Comparison of ENCODE assay signal across 1 fruit fly cellular context in the genomic region with DNA sequence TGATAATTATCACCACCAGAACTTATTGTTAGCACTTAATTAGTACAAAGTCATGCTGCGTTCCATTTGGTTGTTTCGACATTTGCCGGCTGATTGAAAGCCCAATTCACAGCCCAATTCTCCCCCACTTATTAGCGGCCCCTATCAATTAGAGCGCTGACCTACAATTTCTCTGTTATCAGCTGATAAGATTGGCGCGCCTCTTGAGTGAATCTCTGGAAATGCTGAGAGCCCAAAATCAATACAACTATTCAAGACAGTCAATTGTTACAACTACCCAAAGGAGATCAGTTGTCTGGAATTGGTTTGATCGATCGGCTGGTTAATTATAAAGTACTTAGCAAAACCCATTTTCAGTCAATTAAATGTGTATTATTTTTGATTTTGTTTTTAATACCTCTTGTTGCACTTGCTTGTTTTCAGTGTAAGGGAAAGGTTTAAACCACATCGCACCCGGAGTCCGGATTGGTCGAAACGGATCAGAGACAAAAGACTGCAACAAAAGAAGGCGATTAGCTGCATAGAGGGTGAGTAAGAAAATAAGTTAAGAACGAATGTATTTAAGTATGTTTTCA.
TF ChIP-seq lines count a peak whose summit lies in the region.

No protein-coding gene starts in this region.

TF ChIP-seq in whole organism, embryonic, 481 proteins besides CTCF, POLR2A, EP300 and RAD21 (continued from another document):
- TF ChIP-seq Hr78 (GFP tag; optimal IDR thresholded peaks at IDR 0.05; lab: Kevin White, UChicago) (no peak), maf-S (GFP tag; optimal IDR thresholded peaks at IDR 0.05; lab: Kevin White, UChicago) (no peak), D19B (GFP tag; optimal IDR thresholded peaks at IDR 0.05; lab: Kevin White, UChicago) (peak; percentile 16), Jarid2 (GFP tag; optimal IDR thresholded peaks at IDR 0.05; lab: Kevin White, UChicago) (no peak), sens (GFP tag; lab: Kevin White, UChicago) (peak; percentile 73), PHDP (tag; optimal IDR thresholded peaks at IDR 0.05; lab: Kevin White, UChicago) (no peak), kay (GFP tag; optimal IDR thresholded peaks at IDR 0.05; lab: Kevin White, UChicago) (no peak), sug (tag; optimal IDR thresholded peaks at IDR 0.05; lab: Kevin White, UChicago) (peak; percentile 65), B-H2 (GFP tag; optimal IDR thresholded peaks at IDR 0.05; lab: Kevin White, UChicago) (no peak), Atf-2 (GFP tag; optimal IDR thresholded peaks at IDR 0.05; lab: Kevin White, UChicago) (no peak), sens-2 (GFP tag; IDR thresholded peaks at IDR 0.05; lab: Robert Waterston, UW) (0 out of 2 replicates have a peak, but pooled peaks have one; percentile 30), inv (GFP tag; IDR thresholded peaks at IDR 0.05; lab: Robert Waterston, UW; ENCODE audit: partially characterized antibody) (no peak), pnt (GFP tag; optimal IDR thresholded peaks at IDR 0.05; lab: Kevin White, UChicago) (no peak), MESR4 (GFP tag; optimal IDR thresholded peaks at IDR 0.05; lab: Kevin White, UChicago) (no peak), gfzf (GFP tag; optimal IDR thresholded peaks at IDR 0.05; lab: Kevin White, UChicago) (no peak), CG6791 (GFP tag; IDR thresholded peaks at IDR 0.05; lab: Robert Waterston, UW; ENCODE audit: partially characterized antibody) (no peak), CG10431 (GFP tag; optimal IDR thresholded peaks at IDR 0.05; lab: Kevin White, UChicago) (no peak), disco-r (GFP tag; optimal IDR thresholded peaks at IDR 0.05; lab: Kevin White, UChicago) (no peak), twi (tag; optimal IDR thresholded peaks at IDR 0.05; lab: Kevin White, UChicago) (no peak), nau (GFP tag; optimal IDR thresholded peaks at IDR 0.05; lab: Kevin White, UChicago) (no peak), CG1233 (GFP tag; optimal IDR thresholded peaks at IDR 0.05; lab: Kevin White, UChicago) (no peak), salm (tag; optimal IDR thresholded peaks at IDR 0.05; lab: Kevin White, UChicago) (no peak), CG4282 (GFP tag; optimal IDR thresholded peaks at IDR 0.05; lab: Kevin White, UChicago) (no peak), E2f2 (GFP tag; IDR thresholded peaks at IDR 0.05; lab: Robert Waterston, UW) (no peak), dmrt11E (tag; optimal IDR thresholded peaks at IDR 0.05; lab: Kevin White, UChicago) (no peak), ara (GFP tag; IDR thresholded peaks at IDR 0.05; lab: Robert Waterston, UW) (no peak), gsb (GFP tag; IDR thresholded peaks at IDR 0.05; lab: Robert Waterston, UW) (no peak), lola (GFP tag; optimal IDR thresholded peaks at IDR 0.05; lab: Kevin White, UChicago) (no peak), sc (optimal IDR thresholded peaks at IDR 0.05; lab: Kevin White, UChicago) (no peak), sc (GFP tag; optimal IDR thresholded peaks at IDR 0.05; lab: Kevin White, UChicago) (no peak), CG17186 (GFP tag; optimal IDR thresholded peaks at IDR 0.05; lab: Kevin White, UChicago) (no peak), CG2678 (tag; optimal IDR thresholded peaks at IDR 0.05; lab: Kevin White, UChicago) (no peak), sr (GFP tag; IDR thresholded peaks at IDR 0.05; lab: Robert Waterston, UW) (no peak), kah (GFP tag; optimal IDR thresholded peaks at IDR 0.05; lab: Kevin White, UChicago) (no peak), CG13424 (tag; optimal IDR thresholded peaks at IDR 0.05; lab: Kevin White, UChicago) (no peak), Opbp (GFP tag; IDR thresholded peaks at IDR 0.05; lab: Robert Waterston, UW; ENCODE audit: partially characterized antibody) (no peak), CG10979 (tag; optimal IDR thresholded peaks at IDR 0.05; lab: Kevin White, UChicago) (no peak), chm (GFP tag; IDR thresholded peaks at IDR 0.05; lab: Robert Waterston, UW) (0 out of 2 replicates have a peak, but pooled peaks have one; percentile 7), exex (tag; optimal IDR thresholded peaks at IDR 0.05; lab: Kevin White, UChicago) (peak; percentile 96), CG31365 (tag; optimal IDR thresholded peaks at IDR 0.05; lab: Kevin White, UChicago) (no peak), CG4820 (GFP tag; optimal IDR thresholded peaks at IDR 0.05; lab: Kevin White, UChicago) (no peak), CG8290 (GFP tag; optimal IDR thresholded peaks at IDR 0.05; lab: Kevin White, UChicago) (no peak), CG8290 (tag; optimal IDR thresholded peaks at IDR 0.05; lab: Kevin White, UChicago) (no peak), CG6272 (GFP tag; IDR thresholded peaks at IDR 0.05; lab: Robert Waterston, UW) (no peak), tin (GFP tag; optimal IDR thresholded peaks at IDR 0.05; lab: Kevin White, UChicago) (no peak), eve (GFP tag; optimal IDR thresholded peaks at IDR 0.05; lab: Kevin White, UChicago) (peak in 1 of 2 experiments; percentile 64), CG11085 (GFP tag; IDR thresholded peaks at IDR 0.05; lab: Robert Waterston, UW) (no peak), HmgZ (tag; optimal IDR thresholded peaks at IDR 0.05; lab: Kevin White, UChicago) (peak; percentile 19), CG5953 (GFP tag; IDR thresholded peaks at IDR 0.05; lab: Robert Waterston, UW) (no peak), mirr (GFP tag; optimal IDR thresholded peaks at IDR 0.05; lab: Kevin White, UChicago) (peak; percentile 83), gt (GFP tag; IDR thresholded peaks at IDR 0.05; lab: Robert Waterston, UW) (no peak), z (GFP tag; IDR thresholded peaks at IDR 0.05; lab: Robert Waterston, UW) (peak; percentile 70; the same call in 1 of the 3 replicates), CG16815 (GFP tag; optimal IDR thresholded peaks at IDR 0.05; lab: Kevin White, UChicago) (no peak), unpg (GFP tag; optimal IDR thresholded peaks at IDR 0.05; lab: Kevin White, UChicago) (no peak), HmgD (GFP tag; optimal IDR thresholded peaks at IDR 0.05; lab: Kevin White, UChicago) (no peak), jumu (GFP tag; optimal IDR thresholded peaks at IDR 0.05; lab: Kevin White, UChicago) (no peak), pb (GFP tag; optimal IDR thresholded peaks at IDR 0.05; lab: Kevin White, UChicago) (no peak), CG13624 (GFP tag; optimal IDR thresholded peaks at IDR 0.05; lab: Kevin White, UChicago) (no peak), bbx (GFP tag; IDR thresholded peaks at IDR 0.05; lab: Robert Waterston, UW; ENCODE audit: partially characterized antibody) (no peak), CG4707 (GFP tag; optimal IDR thresholded peaks at IDR 0.05; lab: Kevin White, UChicago) (no peak), ab (GFP tag; optimal IDR thresholded peaks at IDR 0.05; lab: Kevin White, UChicago) (no peak), sd (tag; optimal IDR thresholded peaks at IDR 0.05; lab: Kevin White, UChicago) (peak; percentile 61), ro (GFP tag; IDR thresholded peaks at IDR 0.05; lab: Robert Waterston, UW) (no peak), gro (GFP tag; optimal IDR thresholded peaks at IDR 0.05; lab: Kevin White, UChicago) (peak; percentile 23), Atf3 (GFP tag; optimal IDR thresholded peaks at IDR 0.05; lab: Kevin White, UChicago) (no peak), Hmx (GFP tag; optimal IDR thresholded peaks at IDR 0.05; lab: Kevin White, UChicago) (no peak), jing (GFP tag; optimal IDR thresholded peaks at IDR 0.05; lab: Kevin White, UChicago) (no peak), sna (GFP tag; IDR thresholded peaks at IDR 0.05; lab: Robert Waterston, UW; ENCODE audit: partially characterized antibody) (no peak), tx (GFP tag; optimal IDR thresholded peaks at IDR 0.05; lab: Kevin White, UChicago) (no peak), stwl (tag; optimal IDR thresholded peaks at IDR 0.05; lab: Kevin White, UChicago) (no peak), NFAT (GFP tag; IDR thresholded peaks at IDR 0.05; lab: Robert Waterston, UW) (no peak), dpn (GFP tag; optimal IDR thresholded peaks at IDR 0.05; lab: Kevin White, UChicago) (no peak), aop (GFP tag; IDR thresholded peaks at IDR 0.05; lab: Robert Waterston, UW) (no peak), fd64A (GFP tag; optimal IDR thresholded peaks at IDR 0.05; lab: Kevin White, UChicago) (no peak), CG12391 (tag; optimal IDR thresholded peaks at IDR 0.05; lab: Kevin White, UChicago) (no peak), Lim3 (GFP tag; IDR thresholded peaks at IDR 0.05; lab: Robert Waterston, UW) (peak; percentile 29; the same call in 1 of the 2 replicates), ken (GFP tag; IDR thresholded peaks at IDR 0.05; lab: Robert Waterston, UW) (no peak), en (GFP tag; optimal IDR thresholded peaks at IDR 0.05; lab: Kevin White, UChicago) (no peak), YL-1 (GFP tag; optimal IDR thresholded peaks at IDR 0.05; lab: Kevin White, UChicago) (no peak), caup (GFP tag; optimal IDR thresholded peaks at IDR 0.05; lab: Kevin White, UChicago; ENCODE audit: severe bottlenecking) (no peak), lbe (GFP tag; optimal IDR thresholded peaks at IDR 0.05; lab: Kevin White, UChicago) (no peak), ATbp (GFP tag; optimal IDR thresholded peaks at IDR 0.05; lab: Kevin White, UChicago) (no peak), pfk (GFP tag; optimal IDR thresholded peaks at IDR 0.05; lab: Kevin White, UChicago) (no peak), Med (GFP tag; lab: Kevin White, UChicago) (peak; percentile 52), CG9215 (GFP tag; IDR thresholded peaks at IDR 0.05; lab: Robert Waterston, UW) (no peak), Ets65A (GFP tag; lab: Kevin White, UChicago) (no peak), Taf1 (GFP tag; IDR thresholded peaks at IDR 0.05; lab: Robert Waterston, UW) (no peak), dmrt99B (tag; optimal IDR thresholded peaks at IDR 0.05; lab: Kevin White, UChicago) (no peak), pum (GFP tag; optimal IDR thresholded peaks at IDR 0.05; lab: Kevin White, UChicago) (no peak), psq (GFP tag; optimal IDR thresholded peaks at IDR 0.05; lab: Kevin White, UChicago) (no peak), cg (GFP tag; optimal IDR thresholded peaks at IDR 0.05; lab: Kevin White, UChicago) (no peak), wdn (GFP tag; IDR thresholded peaks at IDR 0.05; lab: Robert Waterston, UW) (no peak), lab (GFP tag; optimal IDR thresholded peaks at IDR 0.05; lab: Kevin White, UChicago) (peak; percentile 70), Aef1 (GFP tag; IDR thresholded peaks at IDR 0.05; lab: Robert Waterston, UW) (no peak), CG10274 (GFP tag; optimal IDR thresholded peaks at IDR 0.05; lab: Kevin White, UChicago) (no peak), mld (GFP tag; IDR thresholded peaks at IDR 0.05; lab: Robert Waterston, UW; ENCODE audit: partially characterized antibody) (no peak), CG14050 (GFP tag; IDR thresholded peaks at IDR 0.05; lab: Robert Waterston, UW) (no peak), CG31224 (GFP tag; IDR thresholded peaks at IDR 0.05; lab: Robert Waterston, UW) (peak; percentile 50; the same call in 1 of the 2 replicates), repo (GFP tag; optimal IDR thresholded peaks at IDR 0.05; lab: Kevin White, UChicago) (no peak), bigmax (GFP tag; optimal IDR thresholded peaks at IDR 0.05; lab: Kevin White, UChicago) (no peak), CG15011 (GFP tag; optimal IDR thresholded peaks at IDR 0.05; lab: Kevin White, UChicago) (no peak), Dad (GFP tag; optimal IDR thresholded peaks at IDR 0.05; lab: Kevin White, UChicago) (no peak), MBD-R2 (GFP tag; IDR thresholded peaks at IDR 0.05; lab: Robert Waterston, UW) (no peak), CG8388 (GFP tag; optimal IDR thresholded peaks at IDR 0.05; lab: Kevin White, UChicago) (no peak), CG7556 (GFP tag; optimal IDR thresholded peaks at IDR 0.05; lab: Kevin White, UChicago) (no peak), CG7372 (GFP tag; IDR thresholded peaks at IDR 0.05; lab: Robert Waterston, UW) (no peak), CG10654 (GFP tag; optimal IDR thresholded peaks at IDR 0.05; lab: Kevin White, UChicago) (no peak), CG15696 (tag; optimal IDR thresholded peaks at IDR 0.05; lab: Kevin White, UChicago) (no peak), BEAF-32 (GFP tag; optimal IDR thresholded peaks at IDR 0.05; lab: Kevin White, UChicago) (no peak), Tbp (GFP tag; optimal IDR thresholded peaks at IDR 0.05; lab: Kevin White, UChicago) (no peak), Fer1 (GFP tag; optimal IDR thresholded peaks at IDR 0.05; lab: Kevin White, UChicago) (no peak), CG11696 (GFP tag; IDR thresholded peaks at IDR 0.05; lab: Robert Waterston, UW) (no peak)
